Worm (Caenorhabditis elegans): ENCODE data around the gene grdn-1.

DNA sequence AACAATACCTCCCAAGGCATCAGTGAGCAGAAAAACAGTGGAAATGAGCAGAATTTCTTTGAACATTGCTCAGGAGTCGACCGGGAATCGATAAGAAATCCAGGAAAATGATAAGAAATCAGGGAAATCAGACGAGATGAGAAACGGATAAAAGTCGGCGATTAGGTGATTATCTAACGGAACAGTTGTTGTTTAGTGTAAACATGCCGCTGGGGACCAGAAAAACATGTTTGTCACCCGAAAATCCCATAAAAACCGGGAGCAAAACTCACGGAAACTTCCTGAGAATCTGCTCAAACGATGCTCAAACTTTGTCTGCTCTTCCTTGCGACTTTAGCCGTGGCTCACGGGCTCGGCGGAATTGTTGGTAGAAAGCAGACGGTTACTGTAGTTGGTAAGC is 36.1 kb upstream of the grdn-1 start, which contains the start of the genes ttr-24 and ttr-25:
- no peak for TF ChIP-seq aly-2 (tag; optimal IDR thresholded peaks at IDR 0.05)
- no peak for TF ChIP-seq ztf-11 (tag; optimal IDR thresholded peaks at IDR 0.05)
- TF ChIP-seq nhr-77 (tag; optimal IDR thresholded peaks at IDR 0.05), result no peak
- no peak for TF ChIP-seq hpl-2 (GFP tag; optimal IDR thresholded peaks at IDR 0.05)
- TF ChIP-seq snpc-4 (tag; optimal IDR thresholded peaks at IDR 0.05), result no peak
- TF ChIP-seq egl-27 (tag; optimal IDR thresholded peaks at IDR 0.05), result no peak
- TF ChIP-seq unc-62 (GFP tag; optimal IDR thresholded peaks at IDR 0.05), result no peak
- no peak for TF ChIP-seq nhr-12 (tag; optimal IDR thresholded peaks at IDR 0.05)
- no peak for TF ChIP-seq nhr-237 (tag; optimal IDR thresholded peaks at IDR 0.05)
- TF ChIP-seq elt-2 (tag; optimal IDR thresholded peaks at IDR 0.05), result no peak
- no peak for TF ChIP-seq sptf-1 (tag; optimal IDR thresholded peaks at IDR 0.05)

Measured in whole organism, L1 larva.